Worm (Caenorhabditis elegans) whole organism, L3 larva: ENCODE measurements around the gene shc-3.
A peak's percentile ranks its signal among the peaks of the same experiment; 100 is the strongest.

ENCODE experiments used
- ZK546.5 ChIP-seq: sonication (generic microtip); optimal IDR thresholded peaks from 2 replicates; lab custom pipeline; 2017; ENCODE audit warnings: missing biosample characterization, missing genetic modification characterization
- ama-1 ChIP-seq: fragments of 150-350 bp; optimal IDR thresholded peaks from 2 replicates; lab custom pipeline; 2018
- ceh-16 ChIP-seq: sonication (generic microtip); optimal IDR thresholded peaks from 2 replicates; lab custom pipeline; 2017; ENCODE audit warnings: missing biosample characterization, missing genetic modification characterization
- ceh-28 ChIP-seq: fragments of 150-350 bp; optimal IDR thresholded peaks from 2 replicates; lab custom pipeline; 2014; ENCODE audit warnings: missing biosample characterization, missing genetic modification reagents, missing genetic modification characterization
- ceh-82 ChIP-seq: fragments of 150-350 bp; optimal IDR thresholded peaks from 2 replicates; lab custom pipeline; 2014; ENCODE audit warnings: missing biosample characterization, missing genetic modification characterization
- ceh-9 ChIP-seq: sonication (generic microtip); optimal IDR thresholded peaks from 2 replicates; lab custom pipeline; 2018; ENCODE audit warnings: missing biosample characterization, missing genetic modification characterization
- egl-5 ChIP-seq: fragments of 150-350 bp; optimal IDR thresholded peaks from 2 replicates; lab custom pipeline; 2017; ENCODE audit warnings: missing biosample characterization, missing genetic modification reagents, missing genetic modification characterization, inconsistent platforms
- elt-2 ChIP-seq: sonication (generic microtip); optimal IDR thresholded peaks from 2 replicates; lab custom pipeline; 2016; ENCODE audit warnings: missing genetic modification reagents, mild to moderate bottlenecking, missing genetic modification characterization, missing compliant biosample characterization
- elt-3 ChIP-seq, 3 experiments: fragments of 150-350 bp in 1 of 3; sonication (generic microtip) in 2 of 3; optimal IDR thresholded peaks; 2 replicates in 2 of 3; 4 replicates in 1 of 3; lab custom pipeline; 2014 to 2017; ENCODE audit warnings: missing biosample characterization in 3 of 3, missing genetic modification characterization in 3 of 3
- eor-1 ChIP-seq, 2 experiments: fragments of 150-350 bp; optimal IDR thresholded peaks; 2 replicates each; lab custom pipeline; 2014 to 2018; ENCODE audit warnings: missing biosample characterization in 2 of 2, missing genetic modification characterization in 2 of 2
- fkh-10 ChIP-seq: sonication (generic microtip); optimal IDR thresholded peaks from 2 replicates; lab custom pipeline; 2017; ENCODE audit warnings: missing biosample characterization, missing genetic modification reagents, missing genetic modification characterization
- fkh-2 ChIP-seq: fragments of 150-350 bp; optimal IDR thresholded peaks from 2 replicates; lab custom pipeline; 2014; ENCODE audit warnings: missing biosample characterization, missing genetic modification reagents, missing genetic modification characterization
- hmg-11 ChIP-seq: sonication (generic microtip); optimal IDR thresholded peaks from 2 replicates; lab custom pipeline; 2016; ENCODE audit warnings: missing genetic modification characterization, missing compliant biosample characterization
- jun-1 ChIP-seq: fragments of 150-350 bp; optimal IDR thresholded peaks from 2 replicates; lab custom pipeline; 2014; ENCODE audit warnings: missing biosample characterization, missing genetic modification reagents, missing genetic modification characterization
- lin-15B ChIP-seq: fragments of 150-350 bp; optimal IDR thresholded peaks from 2 replicates; lab custom pipeline; 2014; ENCODE audit warnings: missing biosample characterization, missing genetic modification characterization
- lin-39 ChIP-seq: fragments of 150-350 bp; optimal IDR thresholded peaks from 2 replicates; lab custom pipeline; 2018; ENCODE audit warnings: missing biosample characterization, missing genetic modification reagents, missing genetic modification characterization
- lsy-12 ChIP-seq: sonication (generic microtip); optimal IDR thresholded peaks from 2 replicates; lab custom pipeline; 2016; ENCODE audit warnings: mild to moderate bottlenecking, missing genetic modification characterization, missing compliant biosample characterization
- mdl-1 ChIP-seq: fragments of 150-350 bp; optimal IDR thresholded peaks from 2 replicates; lab custom pipeline; 2014; ENCODE audit warnings: missing biosample characterization, missing genetic modification characterization
- nfya-1 ChIP-seq: sonication (generic microtip); optimal IDR thresholded peaks from 2 replicates; lab custom pipeline; 2017; ENCODE audit warnings: missing genetic modification characterization, mild to moderate bottlenecking, missing compliant biosample characterization, antibody characterized with exemption, moderate library complexity; ENCODE audit not compliant: insufficient read depth
- nhr-12 ChIP-seq: fragments of 150-350 bp; optimal IDR thresholded peaks from 2 replicates; lab custom pipeline; 2014; ENCODE audit warnings: missing biosample characterization, missing genetic modification characterization
- nhr-23 ChIP-seq: fragments of 150-350 bp; optimal IDR thresholded peaks from 2 replicates; lab custom pipeline; 2014; ENCODE audit warnings: missing biosample characterization, missing genetic modification reagents, missing genetic modification characterization
- nhr-237 ChIP-seq: fragments of 150-350 bp; optimal IDR thresholded peaks from 2 replicates; lab custom pipeline; 2014; ENCODE audit warnings: missing biosample characterization, missing genetic modification characterization
- nhr-25 ChIP-seq: sonication (generic microtip); optimal IDR thresholded peaks from 2 replicates; lab custom pipeline; 2017; ENCODE audit warnings: missing biosample characterization, missing genetic modification characterization
- nhr-43 ChIP-seq: sonication (generic microtip); optimal IDR thresholded peaks from 2 replicates; lab custom pipeline; 2016; ENCODE audit warnings: mild to moderate bottlenecking, missing genetic modification characterization, missing compliant biosample characterization; ENCODE audit not compliant: poor library complexity, severe bottlenecking
- nhr-77 ChIP-seq: fragments of 150-350 bp; optimal IDR thresholded peaks from 2 replicates; lab custom pipeline; 2014; ENCODE audit warnings: missing biosample characterization, missing genetic modification characterization
- pha-4 ChIP-seq: fragments of 150-350 bp; optimal IDR thresholded peaks from 2 replicates; lab custom pipeline; 2014; ENCODE audit warnings: missing biosample characterization, missing genetic modification reagents, missing genetic modification characterization
- pqm-1 ChIP-seq: fragments of 150-350 bp; optimal IDR thresholded peaks from 2 replicates; lab custom pipeline; 2017; ENCODE audit warnings: missing biosample characterization, missing genetic modification characterization, inconsistent platforms
- skn-1 ChIP-seq: fragments of 150-350 bp; optimal IDR thresholded peaks from 2 replicates; lab custom pipeline; 2014; ENCODE audit warnings: missing biosample characterization, missing genetic modification characterization
- snpc-4 ChIP-seq: fragments of 150-350 bp; optimal IDR thresholded peaks from 2 replicates; lab custom pipeline; 2014; ENCODE audit warnings: missing biosample characterization, missing genetic modification characterization
- tbx-2 ChIP-seq: sonication (generic microtip); optimal IDR thresholded peaks from 2 replicates; lab custom pipeline; 2016; ENCODE audit warnings: mild to moderate bottlenecking, missing genetic modification characterization, missing compliant biosample characterization
- ztf-11 ChIP-seq: fragments of 150-350 bp; optimal IDR thresholded peaks from 2 replicates; lab custom pipeline; 2014; ENCODE audit warnings: missing biosample characterization, missing genetic modification characterization
- ztf-4 ChIP-seq: fragments of 150-350 bp; optimal IDR thresholded peaks from 2 replicates; lab custom pipeline; 2014; ENCODE audit warnings: missing biosample characterization, missing genetic modification characterization

The shc-3 gene

ce11 chrX:13747997-13748396 lies 30.7 kb downstream of the shc-3 start:
- TF ChIP-seq ceh-82 (tag; lab: Kevin White, UChicago) (no peak), pha-4 (tag; lab: Kevin White, UChicago) (peak; percentile 77), ztf-4 (tag; lab: Kevin White, UChicago) (no peak), ceh-9 (tag; lab: Kevin White, UChicago) (no peak), pqm-1 (tag; lab: Kevin White, UChicago) (peak; percentile 25), lin-15B (no peak), elt-2 (tag; lab: Kevin White, UChicago) (peak; percentile 8), nhr-237 (tag; lab: Kevin White, UChicago) (no peak), jun-1 (tag; lab: Kevin White, UChicago) (no peak)

ce11 chrX:13752822-13753581 lies 35.7 kb downstream of the shc-3 start:
- TF ChIP-seq elt-2 (tag; lab: Kevin White, UChicago) (peak; percentile 21), pha-4 (tag; lab: Kevin White, UChicago) (peak; percentile 26), lin-39 (no peak), nfya-1 (tag; lab: Kevin White, UChicago) (peak; percentile 30)

- TF ChIP-seq nhr-43 (tag; lab: Kevin White, UChicago) = peak; percentile 17
- TF ChIP-seq nhr-25 (tag; lab: Kevin White, UChicago) = peak; percentile 1
- TF ChIP-seq snpc-4 (tag; lab: Kevin White, UChicago) = no peak
- no peak for TF ChIP-seq ama-1 (lab: Kevin White, UChicago)
- TF ChIP-seq nhr-12 (tag; lab: Kevin White, UChicago) = no peak
- no peak for TF ChIP-seq egl-5 (tag; lab: Kevin White, UChicago)
- TF ChIP-seq hmg-11 (tag; lab: Kevin White, UChicago) = peak; percentile 71
- TF ChIP-seq lsy-12 = no peak
- TF ChIP-seq nfya-1 (tag; lab: Kevin White, UChicago) = peak; percentile 37
- no peak for TF ChIP-seq jun-1 (tag; lab: Kevin White, UChicago)
- TF ChIP-seq nhr-237 (tag; lab: Kevin White, UChicago) = no peak
- TF ChIP-seq mdl-1 (tag; lab: Kevin White, UChicago) = no peak
- TF ChIP-seq nhr-23 = peak; percentile 46
- TF ChIP-seq fkh-2 = no peak
Observed at ce11 chrX:13754498-13754897, 37.2 kb downstream of the shc-3 start.

ce11 chrX:13755469-13755868 lies 38.1 kb downstream of the shc-3 start, which contains the start of gene aakb-1:
Gene aakb-1 (plus strand): TSS chrX:13755769.
- TF ChIP-seq tbx-2 (tag; lab: Kevin White, UChicago) (no peak), nhr-25 (tag; lab: Kevin White, UChicago) (no peak), lin-39 (no peak), nhr-77 (tag; lab: Kevin White, UChicago) (no peak), ztf-11 (tag; lab: Kevin White, UChicago) (no peak), skn-1 (tag; lab: Kevin White, UChicago) (no peak), fkh-10 (GFP tag; lab: Kevin White, UChicago) (no peak)
- TF ChIP-seq, all 47 proteins: peak for 0

ce11 chrX:13759676-13760447 lies 42.5 kb downstream of the shc-3 start, which contains the start of gene cest-13:
Gene cest-13 (plus strand): TSS chrX:13760237.
- TF ChIP-seq ZK546.5 (tag; lab: Kevin White, UChicago) (no peak), ceh-16 (tag; lab: Kevin White, UChicago) (no peak), elt-2 (tag; lab: Kevin White, UChicago) (peak; percentile 79), nhr-237 (tag; lab: Kevin White, UChicago) (no peak), lsy-12 (no peak), ceh-28 (tag; lab: Kevin White, UChicago) (no peak), pqm-1 (tag; lab: Kevin White, UChicago) (peak; percentile 84), elt-3 (tag; optimal IDR thresholded peaks at IDR 0.05; lab: Kevin White, UChicago) (no peak), mdl-1 (tag; lab: Kevin White, UChicago) (no peak), eor-1 (tag; optimal IDR thresholded peaks at IDR 0.05; lab: Kevin White, UChicago) (no peak), fkh-2 (no peak), ama-1 (lab: Kevin White, UChicago) (no peak), nfya-1 (tag; lab: Kevin White, UChicago) (no peak)
